Worm (Caenorhabditis elegans): ENCODE results near the gene tbcb-1.

DNA sequence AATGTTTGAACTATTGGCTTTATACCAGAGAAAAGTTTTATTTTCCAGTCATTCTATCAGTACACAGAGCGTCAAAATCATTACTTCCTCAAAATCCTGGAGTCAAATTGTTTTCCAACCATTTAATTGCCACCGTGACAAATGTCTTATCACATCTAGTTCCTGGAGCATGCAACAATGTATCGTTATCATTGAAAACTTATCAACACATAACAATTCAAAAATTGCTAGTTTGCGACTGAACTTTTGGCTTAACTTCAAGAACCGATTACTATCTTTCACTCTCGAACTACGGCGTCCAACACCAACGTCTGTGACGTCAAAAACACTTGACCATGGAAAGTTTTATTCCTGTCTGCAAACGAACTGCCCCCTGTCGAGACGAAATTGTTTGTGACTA is 46.1 kb downstream of the tbcb-1 start:
- TF ChIP-seq ets-7 (tag; optimal IDR thresholded peaks at IDR 0.05) (no peak), ama-1 (optimal IDR thresholded peaks at IDR 0.05) (no peak), F13C5.2 (tag; optimal IDR thresholded peaks at IDR 0.05) (no peak), flt-1 (GFP tag; IDR thresholded peaks at IDR 0.05) (no peak)

All from whole organism, early embryonic.